Worm (Caenorhabditis elegans): Measurements from ENCODE around the gene lim-8.

ce11 chrIII:6848654-6849204 lies 46.1 kb downstream of the lim-8 start, which contains the start of gene dhhc-5:
- TF ChIP-seq unc-62 (GFP tag; optimal IDR thresholded peaks at IDR 0.05) (no peak), Y53F4B.3 (GFP tag; IDR thresholded peaks at IDR 0.05) (no peak), F10E7.11 (tag; optimal IDR thresholded peaks at IDR 0.05) (no peak), hmg-1.2 (GFP tag; IDR thresholded peaks at IDR 0.05) (no peak), K11D2.4 (GFP tag; IDR thresholded peaks at IDR 0.05) (no peak), lin-35 (GFP tag; optimal IDR thresholded peaks at IDR 0.05) (no peak), let-526 (GFP tag; IDR thresholded peaks at IDR 0.05) (no peak), pbrm-1 (GFP tag; IDR thresholded peaks at IDR 0.05) (no peak), snpc-4 (GFP tag; optimal IDR thresholded peaks at IDR 0.05) (no peak), snpc-4 (tag; optimal IDR thresholded peaks at IDR 0.05) (no peak), ceh-79 (tag; optimal IDR thresholded peaks at IDR 0.05) (no peak), zim-3 (tag; optimal IDR thresholded peaks at IDR 0.05) (no peak)

All from whole organism, young adult.